Worm (Caenorhabditis elegans) whole organism, L1 larva: Measurements from ENCODE around the gene W09D10.5.

ENCODE experiments used
- C34B4.2 ChIP-seq: sonication (generic microtip); optimal IDR thresholded peaks from 2 replicates; lab custom pipeline; 2017; ENCODE audit warnings: mild to moderate bottlenecking, missing genetic modification characterization, missing compliant biosample characterization
- Y116A8C.19 ChIP-seq: sonication (generic microtip); optimal IDR thresholded peaks from 2 replicates; lab custom pipeline; 2016; ENCODE audit warnings: missing compliant biosample characterization, missing genetic modification characterization, borderline replicate concordance
- aly-2 ChIP-seq: fragments of 150-350 bp; optimal IDR thresholded peaks from 2 replicates; lab custom pipeline; 2014; ENCODE audit warnings: missing biosample characterization, missing genetic modification characterization
- ceh-8 ChIP-seq: fragments of 200-800 bp; sonication (Bioruptor generic); optimal IDR thresholded peaks from 2 replicates; lab custom pipeline; 2018; ENCODE audit warnings: mild to moderate bottlenecking, missing genetic modification characterization, moderate library complexity, missing compliant biosample characterization
- ceh-82 ChIP-seq, 3 experiments: fragments of 150-350 bp in 1 of 3; sonication (generic microtip) in 2 of 3; optimal IDR thresholded peaks; 2 replicates each; lab custom pipeline; 2014 to 2017; ENCODE audit warnings: missing biosample characterization in 3 of 3, missing genetic modification characterization in 3 of 3
- ceh-90 ChIP-seq: sonication (generic microtip); optimal IDR thresholded peaks from 2 replicates; lab custom pipeline; 2016; ENCODE audit warnings: missing genetic modification characterization, missing compliant biosample characterization
- ces-1 ChIP-seq: fragments of 150-350 bp; optimal IDR thresholded peaks from 2 replicates; lab custom pipeline; 2014; ENCODE audit warnings: missing biosample characterization, missing genetic modification reagents, missing genetic modification characterization
- dpl-1 ChIP-seq, 3 experiments: fragments of 150-350 bp in 2 of 3; sonication (generic microtip) in 1 of 3; optimal IDR thresholded peaks; 2 replicates each; lab custom pipeline; 2014 to 2017; ENCODE audit warnings: missing biosample characterization in 3 of 3, missing genetic modification characterization in 3 of 3, missing genetic modification reagents in 3 of 3
- dsc-1 ChIP-seq: sonication (generic microtip); optimal IDR thresholded peaks from 2 replicates; lab custom pipeline; 2016; ENCODE audit warnings: mild to moderate bottlenecking, missing genetic modification characterization, missing compliant biosample characterization
- efl-1 ChIP-seq, 4 experiments: fragments of 150-350 bp; optimal IDR thresholded peaks in 3 of 4; peaks in 1 of 4; 1 replicate in 1 of 4; 2 replicates in 3 of 4; lab custom pipeline; 2014; ENCODE audit warnings: missing biosample characterization in 2 of 4, missing genetic modification characterization in 2 of 4, missing genetic modification reagents in 2 of 4
- elt-3 ChIP-seq, 6 experiments: fragments of 150-350 bp in 1 of 6; sonication (generic microtip); optimal IDR thresholded peaks; 2 replicates each; lab custom pipeline; 2017 to 2018; ENCODE audit warnings: missing biosample characterization in 6 of 6, missing genetic modification characterization in 6 of 6, inconsistent platforms in 1 of 6
- ets-5 ChIP-seq: fragments of 200-800 bp; sonication (Bioruptor generic); IDR thresholded peaks from 2 replicates; pipeline ENCODE4 v1.3.6; 2022; ENCODE audit warnings: missing genetic modification characterization, missing compliant biosample characterization
- fkh-4 ChIP-seq: sonication (generic microtip); optimal IDR thresholded peaks from 2 replicates; lab custom pipeline; 2016; ENCODE audit warnings: missing compliant biosample characterization, missing genetic modification characterization, borderline replicate concordance
- fkh-8 ChIP-seq: sonication (generic microtip); optimal IDR thresholded peaks from 2 replicates; lab custom pipeline; 2016; ENCODE audit warnings: mild to moderate bottlenecking, missing genetic modification characterization, missing compliant biosample characterization
- grh-1 ChIP-seq: fragments of 200-800 bp; sonication (Bioruptor generic); IDR thresholded peaks from 2 replicates; pipeline ENCODE4 v1.3.6; 2022; ENCODE audit warnings: missing genetic modification reagents, missing genetic modification characterization, missing compliant biosample characterization
- isw-1 ChIP-seq: fragments of 200-800 bp; sonication (Bioruptor generic); IDR thresholded peaks from 2 replicates; pipeline ENCODE4 v1.3.6; 2022; ENCODE audit warnings: missing genetic modification characterization, missing compliant biosample characterization
- lin-13 ChIP-seq: fragments of 150-350 bp; optimal IDR thresholded peaks from 2 replicates; lab custom pipeline; 2014; ENCODE audit warnings: missing biosample characterization, missing genetic modification reagents, missing genetic modification characterization
- lin-14 ChIP-seq: fragments of 200-800 bp; sonication (Bioruptor generic); optimal IDR thresholded peaks from 2 replicates; lab custom pipeline; 2018; ENCODE audit warnings: mild to moderate bottlenecking, missing genetic modification characterization, moderate library complexity, missing compliant biosample characterization
- lin-15B ChIP-seq: fragments of 150-350 bp; sonication (generic microtip); optimal IDR thresholded peaks from 3 replicates; lab custom pipeline; 2014; ENCODE audit warnings: missing biosample characterization, missing genetic modification characterization
- lin-39 ChIP-seq: fragments of 150-350 bp; optimal IDR thresholded peaks from 2 replicates; lab custom pipeline; 2014; ENCODE audit warnings: missing biosample characterization, missing genetic modification reagents, missing genetic modification characterization
- lir-3 ChIP-seq: sonication (generic microtip); optimal IDR thresholded peaks from 2 replicates; lab custom pipeline; 2016; ENCODE audit warnings: mild to moderate bottlenecking, missing genetic modification characterization, moderate library complexity, missing compliant biosample characterization; ENCODE audit not compliant: poor library complexity
- mef-2 ChIP-seq: fragments of 150-350 bp; optimal IDR thresholded peaks from 2 replicates; lab custom pipeline; 2014; ENCODE audit warnings: missing biosample characterization, missing genetic modification characterization
- mep-1 ChIP-seq: fragments of 150-350 bp; optimal IDR thresholded peaks from 2 replicates; lab custom pipeline; 2014; ENCODE audit warnings: missing biosample characterization, missing genetic modification characterization
- nhr-11 ChIP-seq: fragments of 150-350 bp; optimal IDR thresholded peaks from 2 replicates; lab custom pipeline; 2014; ENCODE audit warnings: missing biosample characterization, missing genetic modification characterization
- nhr-12 ChIP-seq: sonication (generic microtip); optimal IDR thresholded peaks from 2 replicates; lab custom pipeline; 2017; ENCODE audit warnings: missing biosample characterization, missing genetic modification characterization
- nhr-19 ChIP-seq: fragments of 200-800 bp; sonication (Bioruptor generic); conservative IDR thresholded peaks from 2 replicates; pipeline ENCODE4 v1.3.6; 2022; ENCODE audit warnings: missing genetic modification characterization, missing compliant biosample characterization
- nhr-20 ChIP-seq: sonication (generic microtip); optimal IDR thresholded peaks from 2 replicates; lab custom pipeline; 2016; ENCODE audit warnings: mild to moderate bottlenecking, missing genetic modification characterization, missing compliant biosample characterization
- nhr-47 ChIP-seq: sonication (generic microtip); optimal IDR thresholded peaks from 2 replicates; lab custom pipeline; 2016; ENCODE audit warnings: mild to moderate bottlenecking, missing genetic modification characterization, moderate library complexity, missing compliant biosample characterization
- nhr-77 ChIP-seq: fragments of 150-350 bp; optimal IDR thresholded peaks from 2 replicates; lab custom pipeline; 2014; ENCODE audit warnings: missing biosample characterization, missing genetic modification characterization
- nhr-84 ChIP-seq: sonication (generic microtip); optimal IDR thresholded peaks from 2 replicates; lab custom pipeline; 2017; ENCODE audit warnings: missing biosample characterization, missing genetic modification characterization
- nhr-90 ChIP-seq: sonication (generic microtip); optimal IDR thresholded peaks from 2 replicates; lab custom pipeline; 2016; ENCODE audit warnings: mild to moderate bottlenecking, missing genetic modification characterization, missing compliant biosample characterization; ENCODE audit not compliant: poor library complexity
- pag-3 ChIP-seq: sonication (generic microtip); optimal IDR thresholded peaks from 2 replicates; lab custom pipeline; 2017; ENCODE audit warnings: missing genetic modification characterization, mild to moderate bottlenecking, missing compliant biosample characterization, antibody characterized with exemption, borderline replicate concordance; ENCODE audit not compliant: insufficient read depth
- pax-3 ChIP-seq: fragments of 200-800 bp; sonication (Bioruptor generic); optimal IDR thresholded peaks from 2 replicates; lab custom pipeline; 2018; ENCODE audit warnings: mild to moderate bottlenecking, missing genetic modification characterization, moderate library complexity, missing compliant biosample characterization
- skn-1 ChIP-seq: fragments of 150-350 bp; optimal IDR thresholded peaks from 2 replicates; lab custom pipeline; 2014; ENCODE audit warnings: missing biosample characterization, missing genetic modification characterization
- snpc-4 ChIP-seq: fragments of 150-350 bp; optimal IDR thresholded peaks from 2 replicates; lab custom pipeline; 2014; ENCODE audit warnings: missing biosample characterization, missing genetic modification characterization
- swsn-7 ChIP-seq: sonication (generic microtip); optimal IDR thresholded peaks from 2 replicates; lab custom pipeline; 2016; ENCODE audit warnings: missing genetic modification characterization, missing compliant biosample characterization
- tbx-2 ChIP-seq: sonication (generic microtip); optimal IDR thresholded peaks from 2 replicates; lab custom pipeline; 2016; ENCODE audit warnings: missing genetic modification characterization, missing compliant biosample characterization
- tlp-1 ChIP-seq: fragments of 150-350 bp; optimal IDR thresholded peaks from 2 replicates; lab custom pipeline; 2014; ENCODE audit warnings: missing biosample characterization, missing genetic modification characterization
- unc-130 ChIP-seq: fragments of 150-350 bp; optimal IDR thresholded peaks from 2 replicates; lab custom pipeline; 2017; ENCODE audit warnings: missing biosample characterization, missing genetic modification characterization, inconsistent platforms
- unc-30 ChIP-seq: sonication (generic microtip); optimal IDR thresholded peaks from 2 replicates; lab custom pipeline; 2017; ENCODE audit warnings: missing biosample characterization, missing genetic modification characterization
- unc-62 ChIP-seq: fragments of 150-350 bp; optimal IDR thresholded peaks from 2 replicates; lab custom pipeline; 2014; ENCODE audit warnings: missing biosample characterization, missing genetic modification reagents, missing genetic modification characterization
- unc-86 ChIP-seq: sonication (generic microtip); optimal IDR thresholded peaks from 2 replicates; lab custom pipeline; 2016; ENCODE audit warnings: missing genetic modification characterization, missing compliant biosample characterization
- ztf-11 ChIP-seq, 2 experiments: sonication (generic microtip); optimal IDR thresholded peaks; 2 replicates each; lab custom pipeline; 2016 to 2017; ENCODE audit warnings: missing genetic modification characterization in 2 of 2, missing biosample characterization in 1 of 2, missing compliant biosample characterization in 1 of 2

The W09D10.5 gene

DNA sequence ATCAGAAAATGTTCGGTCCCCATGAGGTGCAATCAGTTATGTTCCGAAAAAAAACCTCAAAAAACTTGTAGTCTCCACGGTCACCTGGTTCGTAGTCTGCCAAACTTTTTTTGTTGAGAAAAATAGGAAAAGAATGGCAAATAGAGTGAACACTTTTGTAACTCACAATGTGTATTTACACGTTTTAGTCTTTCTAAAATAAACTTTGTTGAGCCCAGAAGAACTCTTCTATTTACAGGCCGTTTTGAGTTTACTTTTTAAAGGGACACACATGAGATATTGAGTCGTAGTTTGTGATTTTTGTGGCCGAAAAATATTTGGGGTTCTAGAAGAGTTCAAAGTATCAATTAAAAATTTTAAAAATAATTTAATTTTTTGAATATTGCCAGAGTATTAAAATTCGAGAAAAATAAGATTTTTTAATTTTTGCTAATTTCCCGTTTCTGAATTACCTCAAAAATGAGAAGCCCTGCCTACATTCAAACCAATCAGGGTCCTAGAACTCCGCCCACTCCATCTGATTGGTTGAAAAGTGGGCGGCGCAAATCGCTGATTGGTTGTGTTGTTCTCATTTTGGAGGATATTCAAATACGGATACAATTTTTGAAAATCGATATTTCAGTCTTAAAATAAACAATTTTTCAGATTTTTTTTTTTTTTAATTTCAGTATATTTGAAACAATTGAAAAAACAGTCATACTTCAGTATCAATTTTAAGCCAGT lies 23.3 kb upstream of the W09D10.5 start:
- TF ChIP-seq ceh-82 (tag; optimal IDR thresholded peaks at IDR 0.05; lab: Kevin White, UChicago) (no peak), nhr-20 (tag; lab: Kevin White, UChicago) (no peak), ceh-8 (no peak), mep-1 (tag; lab: Kevin White, UChicago) (no peak), nhr-47 (tag; lab: Kevin White, UChicago) (no peak), lir-3 (tag; lab: Kevin White, UChicago) (no peak), nhr-84 (tag; lab: Kevin White, UChicago) (no peak), C34B4.2 (tag; lab: Kevin White, UChicago) (no peak), nhr-12 (tag; lab: Kevin White, UChicago) (no peak), fkh-4 (tag; lab: Kevin White, UChicago) (no peak), lin-39 (tag; lab: Kevin White, UChicago) (no peak), tlp-1 (tag; lab: Kevin White, UChicago) (no peak), ztf-11 (tag; optimal IDR thresholded peaks at IDR 0.05; lab: Kevin White, UChicago) (no peak), lin-14 (peak; percentile 39), unc-86 (tag; lab: Kevin White, UChicago) (no peak), nhr-77 (tag; lab: Kevin White, UChicago) (peak; percentile 28), unc-30 (no peak), pax-3 (tag; lab: Kevin White, UChicago) (no peak), Y116A8C.19 (tag; lab: Kevin White, UChicago) (no peak), tbx-2 (tag; lab: Kevin White, UChicago) (peak; percentile 2), skn-1 (tag; lab: Kevin White, UChicago) (peak; percentile 13), dsc-1 (tag; lab: Kevin White, UChicago) (no peak), aly-2 (tag; lab: Kevin White, UChicago) (no peak), dpl-1 (GFP tag; optimal IDR thresholded peaks at IDR 0.05; lab: Kevin White, UChicago) (no peak), nhr-90 (tag; lab: Kevin White, UChicago) (no peak), lin-15B (tag; lab: Kevin White, UChicago) (no peak), lin-13 (GFP tag; lab: Kevin White, UChicago) (no peak), ces-1 (GFP tag; lab: Kevin White, UChicago) (no peak), swsn-7 (tag; lab: Kevin White, UChicago) (no peak), grh-1 (GFP tag; lab: Robert Waterston, UW) (no peak), unc-62 (GFP tag; lab: Kevin White, UChicago) (no peak), fkh-8 (tag; lab: Kevin White, UChicago) (no peak), ets-5 (no peak), efl-1 (optimal IDR thresholded peaks at IDR 0.05; lab: Kevin White, UChicago) (no peak), efl-1 (GFP tag; optimal IDR thresholded peaks at IDR 0.05 in 1 of 2; lab: Kevin White, UChicago) (peak in 1 of 2 experiments; percentile 47), elt-3 (tag; optimal IDR thresholded peaks at IDR 0.05; lab: Kevin White, UChicago) (no peak), pag-3 (tag; lab: Kevin White, UChicago) (no peak), isw-1 (GFP tag; lab: Robert Waterston, UW) (no peak), ceh-90 (tag; lab: Kevin White, UChicago) (no peak), nhr-19 (GFP tag; lab: Robert Waterston, UW) (no peak), snpc-4 (tag; lab: Kevin White, UChicago) (no peak), mef-2 (tag; lab: Kevin White, UChicago) (no peak), unc-130 (tag; lab: Kevin White, UChicago) (no peak), nhr-11 (tag; lab: Kevin White, UChicago) (no peak)
